Fruit fly (Drosophila melanogaster) whole organism: ENCODE measurements around the gene Sema1a.

Experiments used
- CG8478 ChIP-seq: fragments of >200 bp; optimal IDR thresholded peaks from 2 replicates; lab custom pipeline; 2018; ENCODE audit warnings: inconsistent platforms
- EcR ChIP-seq, 2 experiments: fragments of >200 bp; optimal IDR thresholded peaks; 2 replicates each; lab custom pipeline; 2017; ENCODE audit warnings: missing biosample characterization in 2 of 2, missing genetic modification characterization in 2 of 2, missing genetic modification reagents in 2 of 2
- psq ChIP-seq: fragments of >200 bp; optimal IDR thresholded peaks from 2 replicates; lab custom pipeline; 2017
- usp ChIP-seq: fragments of >200 bp; optimal IDR thresholded peaks from 2 replicates; lab custom pipeline; 2017; ENCODE audit warnings: missing biosample characterization, missing genetic modification characterization, mixed read lengths

DNA sequence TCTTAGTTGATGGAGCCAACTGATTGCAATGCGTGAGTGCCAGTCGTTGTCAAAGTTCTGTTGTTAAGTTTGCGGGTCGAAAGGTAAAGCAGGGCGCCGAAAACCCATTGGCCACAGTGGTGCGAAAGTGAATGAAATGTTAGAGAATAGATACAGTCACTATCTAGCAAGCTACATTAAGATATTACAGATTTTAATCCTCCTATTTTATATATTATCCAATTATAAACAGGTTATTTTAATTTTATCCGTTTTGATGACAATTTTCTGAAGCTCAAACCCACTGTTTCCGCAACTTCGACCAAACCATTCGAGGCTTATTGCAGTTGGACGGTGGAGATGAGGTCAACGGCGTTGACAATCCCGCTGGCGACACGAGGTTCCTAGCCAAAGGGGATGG, 10.5 kb downstream of the Sema1a start:
- TF ChIP-seq psq (no peak), CG8478 (no peak), EcR (GFP tag; optimal IDR thresholded peaks at IDR 0.05; lab: Kevin White, UChicago) (no peak), usp (GFP tag; lab: Kevin White, UChicago) (no peak)
